Fruit fly (Drosophila melanogaster): ENCODE measurements around the gene lft.

Gene lft

dm6 chr2L:10375464-10376236, 11.4 kb downstream of the lft start, which contains the start of the genes CG33303 and dpr19 (continued):
- TF ChIP-seq Ets21C (GFP tag; optimal IDR thresholded peaks at IDR 0.05) (no peak), CG6276 (GFP tag; optimal IDR thresholded peaks at IDR 0.05) (no peak), CG7368 (GFP tag; optimal IDR thresholded peaks at IDR 0.05) (no peak), Sox102F (GFP tag; optimal IDR thresholded peaks at IDR 0.05) (no peak), CG11902 (GFP tag; optimal IDR thresholded peaks at IDR 0.05) (no peak), Eip78C (GFP tag) (peak; percentile 70)

dm6 chr2L:10376276-10376675, 12.0 kb downstream of the lft start:
- TF ChIP-seq CG8119 (GFP tag; IDR thresholded peaks at IDR 0.05) = no peak
- no peak for TF ChIP-seq Gug (GFP tag; IDR thresholded peaks at IDR 0.05)
- TF ChIP-seq Sox15 (GFP tag; optimal IDR thresholded peaks at IDR 0.05) = no peak
- no peak for TF ChIP-seq esn (GFP tag; optimal IDR thresholded peaks at IDR 0.05)
- no peak for TF ChIP-seq ss (GFP tag; optimal IDR thresholded peaks at IDR 0.05)
- no peak for TF ChIP-seq OdsH (GFP tag; optimal IDR thresholded peaks at IDR 0.05)
- TF ChIP-seq eg (GFP tag; IDR thresholded peaks at IDR 0.05) = no peak
- TF ChIP-seq CG7368 (GFP tag; optimal IDR thresholded peaks at IDR 0.05) = no peak
- no peak for TF ChIP-seq CG6808 (GFP tag; optimal IDR thresholded peaks at IDR 0.05)
- TF ChIP-seq net (GFP tag; optimal IDR thresholded peaks at IDR 0.05) = no peak
- no peak for TF ChIP-seq Smox (GFP tag; optimal IDR thresholded peaks at IDR 0.05)
- no peak for TF ChIP-seq CG34406 (GFP tag; optimal IDR thresholded peaks at IDR 0.05)
- TF ChIP-seq CG16779 (tag; optimal IDR thresholded peaks at IDR 0.05) = no peak

- TF ChIP-seq OdsH (GFP tag; optimal IDR thresholded peaks at IDR 0.05) (no peak), Eip78C (GFP tag) (no peak), CG11902 (GFP tag; optimal IDR thresholded peaks at IDR 0.05) (no peak), CG34406 (GFP tag; optimal IDR thresholded peaks at IDR 0.05) (no peak), achi (GFP tag; optimal IDR thresholded peaks at IDR 0.05) (no peak), fd59A (GFP tag; optimal IDR thresholded peaks at IDR 0.05) (no peak), CG3032 (tag; optimal IDR thresholded peaks at IDR 0.05) (no peak), CG31627 (GFP tag; optimal IDR thresholded peaks at IDR 0.05) (no peak), Hr38 (GFP tag; optimal IDR thresholded peaks at IDR 0.05) (no peak), CG7368 (GFP tag; optimal IDR thresholded peaks at IDR 0.05) (no peak), dsx (GFP tag; optimal IDR thresholded peaks at IDR 0.05; ENCODE audit: poor library complexity, severe bottlenecking) (no peak), Sox102F (GFP tag; optimal IDR thresholded peaks at IDR 0.05) (no peak), CG16779 (tag; optimal IDR thresholded peaks at IDR 0.05) (no peak), Blimp-1 (GFP tag; optimal IDR thresholded peaks at IDR 0.05) (no peak), Ets96B (tag; optimal IDR thresholded peaks at IDR 0.05) (no peak)
These were observed 14.4 kb downstream of the lft start for dm6 chr2L:10378631-10379030.

dm6 chr2L:10379865-10380264, 15.6 kb downstream of the lft start, which contains the start of gene gny:
Gene gny, plus strand, starts transcription at chr2L:10380103.
- TF ChIP-seq Eip78C (GFP tag) = peak; percentile 18
- TF ChIP-seq fd85E (GFP tag; optimal IDR thresholded peaks at IDR 0.05) = no peak

dm6 chr2L:10381890-10382450, 17.7 kb downstream of the lft start, which contains the start of gene CG5096:
Gene CG5096, plus strand, starts transcription at chr2L:10382263.
- TF ChIP-seq achi (GFP tag; optimal IDR thresholded peaks at IDR 0.05) = no peak
- TF ChIP-seq esn (GFP tag; optimal IDR thresholded peaks at IDR 0.05) = peak; percentile 81
- peak; percentile 63 for TF ChIP-seq Sox14 (GFP tag; optimal IDR thresholded peaks at IDR 0.05)
- TF ChIP-seq CG10631 (GFP tag; optimal IDR thresholded peaks at IDR 0.05) = peak; percentile 43
- peak; percentile 73 for TF ChIP-seq CG34406 (GFP tag; optimal IDR thresholded peaks at IDR 0.05)
- peak; percentile 51 for TF ChIP-seq CG10669 (GFP tag; optimal IDR thresholded peaks at IDR 0.05)
- peak; percentile 55 for TF ChIP-seq OdsH (GFP tag; optimal IDR thresholded peaks at IDR 0.05)
- TF ChIP-seq CG31627 (GFP tag; optimal IDR thresholded peaks at IDR 0.05) = peak; percentile 59
- TF ChIP-seq CG11902 (GFP tag; optimal IDR thresholded peaks at IDR 0.05) = peak; percentile 14
- peak; percentile 60 for TF ChIP-seq acj6 (GFP tag; optimal IDR thresholded peaks at IDR 0.05)
- TF ChIP-seq ss (GFP tag; optimal IDR thresholded peaks at IDR 0.05) = no peak
- TF ChIP-seq CG1621 (tag; optimal IDR thresholded peaks at IDR 0.05) = no peak
- TF ChIP-seq topi (GFP tag; optimal IDR thresholded peaks at IDR 0.05) = peak; percentile 76
- no peak; the same call in 1 of the 2 replicates for TF ChIP-seq Gug (GFP tag; IDR thresholded peaks at IDR 0.05)
- TF ChIP-seq cyc (GFP tag; optimal IDR thresholded peaks at IDR 0.05) = peak; percentile 64
- peak; percentile 69 for TF ChIP-seq CG6792 (GFP tag; optimal IDR thresholded peaks at IDR 0.05)
- TF ChIP-seq Smox (GFP tag; optimal IDR thresholded peaks at IDR 0.05) = no peak
- TF ChIP-seq CG11294 (GFP tag; IDR thresholded peaks at IDR 0.05) = no peak
- no peak for TF ChIP-seq CG9139 (GFP tag; optimal IDR thresholded peaks at IDR 0.05)
- peak; percentile 51 for TF ChIP-seq CG7368 (GFP tag; optimal IDR thresholded peaks at IDR 0.05)
- peak; percentile 54 for TF ChIP-seq Hr4 (GFP tag; optimal IDR thresholded peaks at IDR 0.05)
- peak; percentile 33 for TF ChIP-seq fkh (GFP tag; optimal IDR thresholded peaks at IDR 0.05)
- no peak for TF ChIP-seq CG16779 (tag; optimal IDR thresholded peaks at IDR 0.05)
- TF ChIP-seq Hr38 (GFP tag; optimal IDR thresholded peaks at IDR 0.05) = no peak
- peak; percentile 36 for TF ChIP-seq CG8319 (GFP tag; optimal IDR thresholded peaks at IDR 0.05)

All from whole organism, prepupa.